Fruit fly (Drosophila melanogaster) whole organism, adult: ENCODE measurements around the gene SF2.
A peak's percentile ranks its signal among the peaks of the same experiment; 100 is the strongest.

Experiments
- CG11617 ChIP-seq: fragments of 200-800 bp; sonication (Bioruptor generic); optimal IDR thresholded peaks from 2 replicates; lab custom pipeline; 2017; ENCODE audit warnings: mild to moderate bottlenecking, missing biosample characterization, missing genetic modification reagents, missing genetic modification characterization
- CG12768 ChIP-seq: fragments of 200-800 bp; sonication (Bioruptor generic); optimal IDR thresholded peaks from 2 replicates; lab custom pipeline; 2017; ENCODE audit warnings: missing biosample characterization, missing genetic modification characterization, mild to moderate bottlenecking, moderate library complexity, missing genetic modification reagents
- CG14711 ChIP-seq: fragments of 200-800 bp; sonication (Bioruptor generic); optimal IDR thresholded peaks from 2 replicates; lab custom pipeline; 2018; ENCODE audit warnings: missing biosample characterization, mild to moderate bottlenecking, missing genetic modification characterization, moderate library complexity
- CG1620 ChIP-seq: fragments of 200-800 bp; sonication (Bioruptor generic); optimal IDR thresholded peaks from 2 replicates; lab custom pipeline; 2016; ENCODE audit warnings: missing biosample characterization, missing genetic modification characterization
- CG33017 ChIP-seq: fragments of 200-800 bp; sonication (Bioruptor generic); optimal IDR thresholded peaks from 2 replicates; lab custom pipeline; 2018; ENCODE audit warnings: missing biosample characterization, mild to moderate bottlenecking, missing genetic modification characterization, moderate library complexity
- CG5204 ChIP-seq: fragments of 200-800 bp; sonication (Bioruptor generic); optimal IDR thresholded peaks from 2 replicates; lab custom pipeline; 2016; ENCODE audit warnings: missing biosample characterization, missing genetic modification characterization
- CG7045 ChIP-seq: fragments of 200-800 bp; sonication (Bioruptor generic); optimal IDR thresholded peaks from 2 replicates; lab custom pipeline; 2017; ENCODE audit warnings: missing biosample characterization, mild to moderate bottlenecking, missing genetic modification characterization
- CG7101 ChIP-seq: fragments of 200-800 bp; sonication (Bioruptor generic); optimal IDR thresholded peaks from 2 replicates; lab custom pipeline; 2018; ENCODE audit warnings: missing biosample characterization, mild to moderate bottlenecking, missing genetic modification characterization, moderate library complexity
- Clk ChIP-seq: fragments of 200-800 bp; sonication (Bioruptor generic); optimal IDR thresholded peaks from 2 replicates; lab custom pipeline; 2017; ENCODE audit warnings: missing biosample characterization, missing genetic modification characterization
- Crg-1 ChIP-seq: fragments of 200-800 bp; sonication (Bioruptor generic); optimal IDR thresholded peaks from 2 replicates; lab custom pipeline; 2016; ENCODE audit warnings: missing biosample characterization, missing genetic modification characterization
- Hr96 ChIP-seq: fragments of 200-800 bp; sonication (Bioruptor generic); optimal IDR thresholded peaks from 2 replicates; lab custom pipeline; 2016; ENCODE audit warnings: missing biosample characterization, missing genetic modification characterization
- Mnt ChIP-seq: fragments of 200-800 bp; sonication (Bioruptor generic); optimal IDR thresholded peaks from 2 replicates; lab custom pipeline; 2016; ENCODE audit warnings: missing biosample characterization, mild to moderate bottlenecking, missing genetic modification characterization
- bab1 ChIP-seq: fragments of 200-800 bp; sonication (Bioruptor generic); optimal IDR thresholded peaks from 3 replicates; lab custom pipeline; 2019; ENCODE audit warnings: missing biosample characterization, mild to moderate bottlenecking, missing genetic modification characterization, moderate library complexity
- cic ChIP-seq: fragments of 200-800 bp; sonication (Bioruptor generic); optimal IDR thresholded peaks from 2 replicates; lab custom pipeline; 2017; ENCODE audit warnings: missing biosample characterization, mild to moderate bottlenecking, missing genetic modification characterization, moderate library complexity
- cnc ChIP-seq, 2 experiments: fragments of >200 bp; optimal IDR thresholded peaks; 2 replicates each; lab custom pipeline; 2017
- kay ChIP-seq: fragments of 200-800 bp; sonication (Bioruptor generic); peaks from one replicate; lab custom pipeline; 2016; ENCODE audit warnings: missing biosample characterization, missing genetic modification characterization, borderline replicate concordance
- ovo ChIP-seq: fragments of 200-800 bp; sonication (Bioruptor generic); optimal IDR thresholded peaks from 2 replicates; lab custom pipeline; 2016; ENCODE audit warnings: missing biosample characterization, missing genetic modification characterization
- pad ChIP-seq: fragments of 200-800 bp; sonication (Bioruptor generic); optimal IDR thresholded peaks from 3 replicates; lab custom pipeline; 2017; ENCODE audit warnings: missing biosample characterization, missing genetic modification characterization, mild to moderate bottlenecking, moderate library complexity, missing genetic modification reagents
- tj ChIP-seq: fragments of 200-800 bp; sonication (Bioruptor generic); optimal IDR thresholded peaks from 3 replicates; lab custom pipeline; 2017; ENCODE audit warnings: missing biosample characterization, mild to moderate bottlenecking, missing genetic modification characterization, moderate library complexity
- toe ChIP-seq: fragments of 200-800 bp; sonication (Bioruptor generic); optimal IDR thresholded peaks from 2 replicates; lab custom pipeline; 2016; ENCODE audit warnings: missing biosample characterization, missing genetic modification characterization

Gene SF2

DNA sequence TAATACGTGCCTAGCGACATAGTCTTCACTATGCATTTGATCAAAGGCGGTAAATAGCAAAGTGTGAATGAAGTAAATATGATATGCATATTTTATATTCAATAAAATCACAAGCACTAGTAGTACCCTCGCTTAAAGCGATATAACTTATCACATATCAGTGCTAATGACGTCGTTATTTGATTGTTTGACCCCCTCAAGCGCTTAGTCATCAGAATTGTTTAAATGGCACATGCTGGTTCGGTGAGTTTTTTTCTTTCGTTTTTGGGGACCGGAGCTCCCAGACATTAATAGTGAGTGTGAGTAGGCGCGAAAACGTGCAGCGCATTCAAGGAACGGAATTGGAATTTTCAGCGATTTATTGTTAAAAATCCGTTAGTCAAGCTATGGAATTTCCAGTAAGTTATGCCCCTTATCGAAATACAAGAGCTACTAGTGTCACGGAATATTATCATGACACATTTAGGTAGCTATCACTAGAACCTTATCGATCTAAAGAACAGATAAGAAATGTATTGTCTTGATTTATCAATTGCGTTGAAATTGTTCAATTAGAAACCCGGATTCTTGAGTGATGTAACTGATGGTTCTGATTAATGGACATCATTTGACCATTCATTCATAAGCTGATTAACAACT, 6.0 kb upstream of the SF2 start:
- TF ChIP-seq tj (GFP tag; lab: Kevin White, UChicago) (peak; percentile 54), Clk (GFP tag; lab: Kevin White, UChicago) (no peak), kay (GFP tag; lab: Kevin White, UChicago) (peak; percentile 96), CG12768 (GFP tag; lab: Kevin White, UChicago) (no peak), CG11617 (GFP tag; lab: Kevin White, UChicago) (no peak), CG7101 (tag; lab: Kevin White, UChicago) (no peak), CG5204 (GFP tag; lab: Kevin White, UChicago) (no peak), Mnt (GFP tag; lab: Kevin White, UChicago) (no peak), cic (GFP tag; lab: Kevin White, UChicago) (peak; percentile 26), CG33017 (tag; lab: Kevin White, UChicago) (no peak), bab1 (GFP tag; lab: Kevin White, UChicago) (no peak), Crg-1 (GFP tag; lab: Kevin White, UChicago) (no peak), toe (no peak), CG7045 (GFP tag; lab: Kevin White, UChicago) (no peak)

DNA sequence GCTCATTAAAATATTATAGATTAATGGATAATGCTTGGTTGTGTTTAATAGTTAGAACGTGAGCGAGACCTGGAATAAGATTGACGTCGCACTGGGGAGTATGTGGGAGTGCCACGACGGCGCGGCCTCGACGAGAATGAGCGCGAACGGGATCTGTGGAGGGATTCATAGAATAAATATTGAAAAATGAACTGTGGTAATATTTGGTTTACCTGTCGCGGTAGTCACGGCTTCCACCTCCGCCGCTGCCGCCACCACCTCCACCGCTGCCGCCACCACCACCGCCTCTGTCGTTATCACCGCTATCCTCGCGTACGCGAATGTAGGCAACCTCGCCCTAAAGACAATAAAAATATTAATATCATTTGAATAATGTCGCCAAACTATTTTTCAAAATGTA, 1.2 kb downstream of the SF2 start:
- TF ChIP-seq CG5204 (GFP tag; lab: Kevin White, UChicago) (no peak), CG12768 (GFP tag; lab: Kevin White, UChicago) (peak; percentile 65), Clk (GFP tag; lab: Kevin White, UChicago) (no peak), pad (GFP tag; lab: Kevin White, UChicago) (no peak), CG1620 (no peak), CG7045 (GFP tag; lab: Kevin White, UChicago) (peak; percentile 4), kay (GFP tag; lab: Kevin White, UChicago) (peak; percentile 14), cnc (optimal IDR thresholded peaks at IDR 0.05; lab: Kevin White, UChicago) (no peak), Mnt (GFP tag; lab: Kevin White, UChicago) (no peak), toe (no peak), tj (GFP tag; lab: Kevin White, UChicago) (no peak), CG11617 (GFP tag; lab: Kevin White, UChicago) (peak; percentile 61), ovo (GFP tag; lab: Kevin White, UChicago) (peak; percentile 19), Crg-1 (GFP tag; lab: Kevin White, UChicago) (no peak), CG7101 (tag; lab: Kevin White, UChicago) (peak; percentile 14), bab1 (GFP tag; lab: Kevin White, UChicago) (no peak), Hr96 (no peak), cic (GFP tag; lab: Kevin White, UChicago) (peak; percentile 85), CG14711 (tag; lab: Kevin White, UChicago) (no peak), CG33017 (tag; lab: Kevin White, UChicago) (no peak)

DNA sequence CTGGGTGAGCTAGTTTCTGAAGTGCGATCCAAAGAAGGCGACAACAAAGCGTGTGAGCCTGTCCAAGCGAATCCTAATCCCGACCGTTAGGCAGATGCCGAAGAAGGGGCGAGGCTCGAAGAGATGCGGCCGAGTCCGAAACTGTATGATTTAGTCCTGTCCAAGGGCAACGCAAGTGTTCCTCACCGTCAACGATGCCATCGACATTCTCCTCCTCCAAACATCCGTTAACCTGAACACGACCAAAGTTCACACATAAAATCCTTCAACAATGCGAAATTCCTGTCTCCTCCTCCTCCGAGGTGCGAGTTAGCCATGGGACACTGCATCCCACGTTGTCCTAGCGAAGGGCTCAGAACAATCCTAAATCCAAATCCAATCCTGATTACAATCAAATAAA, 2.3 kb downstream of the SF2 start, which contains the start of gene Sulf1:
TSS of gene Sulf1 (minus strand) at position 101 of the 400 bp plus-strand sequence.
- TF ChIP-seq CG7101 (tag; lab: Kevin White, UChicago) (no peak), CG5204 (GFP tag; lab: Kevin White, UChicago) (no peak), CG11617 (GFP tag; lab: Kevin White, UChicago) (no peak), tj (GFP tag; lab: Kevin White, UChicago) (no peak), kay (GFP tag; lab: Kevin White, UChicago) (no peak), Hr96 (no peak), cnc (optimal IDR thresholded peaks at IDR 0.05; lab: Kevin White, UChicago) (no peak), CG12768 (GFP tag; lab: Kevin White, UChicago) (no peak), toe (no peak), Crg-1 (GFP tag; lab: Kevin White, UChicago) (no peak), CG33017 (tag; lab: Kevin White, UChicago) (no peak), CG1620 (no peak), pad (GFP tag; lab: Kevin White, UChicago) (no peak), CG7045 (GFP tag; lab: Kevin White, UChicago) (no peak)

DNA sequence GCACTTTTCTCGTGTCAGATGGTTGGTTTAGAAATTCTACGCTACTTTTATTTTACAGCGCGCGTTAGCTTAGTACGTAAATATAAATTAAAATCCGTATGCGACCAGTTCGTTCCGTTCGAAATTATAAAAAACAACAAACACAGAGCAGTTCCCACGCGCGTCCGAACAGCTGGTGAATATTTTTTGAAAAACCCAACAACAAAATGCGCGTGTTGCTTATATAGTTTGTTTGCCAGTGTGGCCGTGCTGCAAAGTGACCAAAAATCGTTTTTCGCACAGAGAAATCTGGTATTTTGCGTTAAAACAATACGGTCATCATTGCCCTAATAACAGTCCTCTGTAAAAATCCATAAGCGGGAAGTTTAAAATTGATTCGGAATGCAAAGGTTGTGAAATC, 3.4 kb downstream of the SF2 start:
- TF ChIP-seq CG1620 (no peak), CG7101 (tag; lab: Kevin White, UChicago) (no peak), CG7045 (GFP tag; lab: Kevin White, UChicago) (no peak), cic (GFP tag; lab: Kevin White, UChicago) (peak; percentile 37), CG5204 (GFP tag; lab: Kevin White, UChicago) (no peak), tj (GFP tag; lab: Kevin White, UChicago) (no peak), pad (GFP tag; lab: Kevin White, UChicago) (peak; percentile 15), Mnt (GFP tag; lab: Kevin White, UChicago) (peak; percentile 65), bab1 (GFP tag; lab: Kevin White, UChicago) (peak; percentile 60), CG33017 (tag; lab: Kevin White, UChicago) (peak; percentile 3)

DNA sequence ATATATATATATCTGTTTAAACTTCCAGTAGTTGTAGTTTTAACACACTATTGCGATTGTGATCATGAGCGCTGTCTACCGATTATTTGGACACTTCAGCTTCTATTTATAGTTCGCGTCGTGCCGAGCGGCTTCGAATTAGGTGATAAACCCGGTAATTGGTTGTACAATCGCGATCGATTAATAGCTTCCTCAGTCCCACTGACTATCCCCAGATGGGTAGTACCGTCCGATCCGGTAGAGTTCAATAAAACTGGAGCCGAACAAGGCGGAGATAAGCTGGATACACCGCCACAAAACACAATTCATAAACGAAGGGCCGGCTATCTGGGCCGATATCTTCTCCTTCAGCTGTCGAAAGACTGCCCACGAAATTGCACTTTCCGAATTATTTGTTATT, 3.9 kb downstream of the SF2 start:
- TF ChIP-seq toe (no peak), bab1 (GFP tag; lab: Kevin White, UChicago) (no peak), CG33017 (tag; lab: Kevin White, UChicago) (no peak), cnc (optimal IDR thresholded peaks at IDR 0.05; lab: Kevin White, UChicago) (no peak), Clk (GFP tag; lab: Kevin White, UChicago) (no peak), CG11617 (GFP tag; lab: Kevin White, UChicago) (no peak), CG7045 (GFP tag; lab: Kevin White, UChicago) (no peak)

DNA sequence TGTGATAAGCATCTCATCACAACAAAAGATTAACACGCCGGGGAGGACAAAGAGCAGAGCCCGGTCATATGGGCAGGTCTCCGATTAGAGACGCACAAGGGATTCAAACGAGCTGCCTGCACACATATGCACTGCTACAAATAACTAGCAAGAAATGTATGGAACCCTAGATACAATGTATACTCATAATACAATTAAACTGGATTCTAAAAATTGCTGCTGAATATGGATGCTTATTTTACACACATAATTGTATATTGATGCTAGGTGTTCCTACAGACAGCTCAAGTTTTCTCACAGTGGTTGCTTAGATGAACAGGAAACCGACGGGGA, 4.8 kb downstream of the SF2 start:
- TF ChIP-seq CG14711 (tag; lab: Kevin White, UChicago) = no peak
- TF ChIP-seq CG1620 = no peak
- TF ChIP-seq Clk (GFP tag; lab: Kevin White, UChicago) = no peak
- TF ChIP-seq pad (GFP tag; lab: Kevin White, UChicago) = no peak
- TF ChIP-seq CG7045 (GFP tag; lab: Kevin White, UChicago) = no peak
- TF ChIP-seq CG12768 (GFP tag; lab: Kevin White, UChicago) = no peak
- no peak for TF ChIP-seq toe
- no peak for TF ChIP-seq Mnt (GFP tag; lab: Kevin White, UChicago)
- no peak for TF ChIP-seq CG11617 (GFP tag; lab: Kevin White, UChicago)
